Worm (Caenorhabditis elegans) whole organism, late embryonic: ENCODE results near the gene slmp-1.

Experiments used
- ceh-30 ChIP-seq: fragments of 150-350 bp; optimal IDR thresholded peaks from 2 replicates; lab custom pipeline; 2014; ENCODE audit warnings: missing biosample characterization, missing genetic modification characterization
- elt-2 ChIP-seq: sonication (generic microtip); optimal IDR thresholded peaks from 2 replicates; lab custom pipeline; 2016; ENCODE audit warnings: missing genetic modification reagents, missing genetic modification characterization, missing compliant biosample characterization
- mec-3 ChIP-seq: sonication (generic microtip); optimal IDR thresholded peaks from 2 replicates; lab custom pipeline; 2016; ENCODE audit warnings: borderline replicate concordance, missing genetic modification characterization, missing compliant biosample characterization
- npax-4 ChIP-seq: sonication (generic microtip); optimal IDR thresholded peaks from 2 replicates; lab custom pipeline; 2016; ENCODE audit warnings: missing genetic modification characterization, missing compliant biosample characterization
- pag-3 ChIP-seq: sonication (generic microtip); optimal IDR thresholded peaks from 2 replicates; lab custom pipeline; 2016; ENCODE audit warnings: missing compliant biosample characterization, missing genetic modification characterization, borderline replicate concordance
- pha-4 ChIP-seq: fragments of 150-350 bp; optimal IDR thresholded peaks from 2 replicates; lab custom pipeline; 2018; ENCODE audit warnings: missing biosample characterization, missing genetic modification reagents, missing genetic modification characterization
- sox-4 ChIP-seq: sonication (generic microtip); optimal IDR thresholded peaks from 2 replicates; lab custom pipeline; 2017; ENCODE audit warnings: mild to moderate bottlenecking, missing genetic modification characterization, inconsistent platforms, missing compliant biosample characterization

DNA sequence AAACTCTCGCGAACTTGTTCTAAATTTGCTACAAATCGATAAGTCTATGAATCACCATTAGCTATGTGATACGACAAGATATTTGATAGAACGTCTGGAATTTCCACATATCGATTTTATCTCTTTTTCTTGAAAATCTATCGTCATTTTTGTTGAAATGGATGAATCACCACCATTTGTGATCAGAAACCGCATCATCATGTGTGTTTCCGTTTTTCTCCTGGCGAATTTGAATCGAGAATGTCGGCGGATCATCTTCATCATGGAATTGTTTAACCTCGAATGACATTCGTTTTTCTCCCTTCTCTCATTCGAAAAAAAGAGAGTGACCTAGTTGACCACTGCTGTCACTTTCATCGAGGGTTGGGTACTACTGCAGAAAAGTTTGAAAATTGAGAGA is 20.7 kb downstream of the slmp-1 start:
- TF ChIP-seq elt-2 (no peak), mec-3 (tag; lab: Kevin White, UChicago) (no peak), pag-3 (tag; lab: Kevin White, UChicago) (no peak), sox-4 (tag; lab: Kevin White, UChicago) (no peak), ceh-30 (tag; lab: Kevin White, UChicago) (no peak), pha-4 (tag; lab: Kevin White, UChicago) (no peak), npax-4 (tag; lab: Kevin White, UChicago) (no peak)
